Fruit fly (Drosophila melanogaster): Measurements from ENCODE around the gene Cht11.

Cht11 gene

DNA sequence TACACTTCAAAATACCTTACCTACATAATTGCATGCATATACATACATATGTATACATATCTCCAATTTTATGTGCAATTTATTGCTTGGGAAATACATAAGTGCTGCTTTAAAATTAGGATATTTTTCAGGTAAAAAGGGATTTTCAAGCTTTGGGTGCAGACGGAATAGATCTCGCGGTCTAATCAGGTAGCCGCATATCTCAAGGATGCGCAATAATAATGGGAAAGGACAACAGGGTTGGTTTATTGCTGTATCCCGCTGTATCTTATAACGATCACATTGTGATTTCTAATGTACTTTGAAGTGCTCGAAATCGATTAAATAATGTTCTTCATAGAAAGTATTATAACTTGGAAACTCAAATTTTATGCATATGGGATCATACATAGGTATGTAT is 8.4 kb upstream of the Cht11 start (continued):
- TF ChIP-seq CG1603 (tag; optimal IDR thresholded peaks at IDR 0.05): peak; percentile 3
- TF ChIP-seq Lpt (GFP tag; optimal IDR thresholded peaks at IDR 0.05): no peak
- no peak for TF ChIP-seq CG11560 (tag; IDR thresholded peaks at IDR 0.05)
- no peak for TF ChIP-seq H2.0 (GFP tag; IDR thresholded peaks at IDR 0.05)
- no peak for TF ChIP-seq CG6813 (GFP tag; optimal IDR thresholded peaks at IDR 0.05)
- TF ChIP-seq sug (tag; optimal IDR thresholded peaks at IDR 0.05): no peak
- no peak for TF ChIP-seq Sin3A (optimal IDR thresholded peaks at IDR 0.05)
- no peak for TF ChIP-seq Aef1 (GFP tag; IDR thresholded peaks at IDR 0.05)
- TF ChIP-seq CG3838 (GFP tag; optimal IDR thresholded peaks at IDR 0.05): no peak
- TF ChIP-seq Poxn (GFP tag; IDR thresholded peaks at IDR 0.05): no peak
- peak; percentile 41 for TF ChIP-seq zen (tag; optimal IDR thresholded peaks at IDR 0.05)
- TF ChIP-seq CG14441 (GFP tag; IDR thresholded peaks at IDR 0.05): no peak
- no peak for TF ChIP-seq Atf3 (GFP tag; optimal IDR thresholded peaks at IDR 0.05)
- no peak for TF ChIP-seq CG8359 (GFP tag; optimal IDR thresholded peaks at IDR 0.05; ENCODE audit: borderline replicate concordance)
- no peak for TF ChIP-seq grau (tag; optimal IDR thresholded peaks at IDR 0.05)
- TF ChIP-seq CG5245 (GFP tag; optimal IDR thresholded peaks at IDR 0.05): no peak
- TF ChIP-seq HmgD (GFP tag; optimal IDR thresholded peaks at IDR 0.05): no peak

DNA sequence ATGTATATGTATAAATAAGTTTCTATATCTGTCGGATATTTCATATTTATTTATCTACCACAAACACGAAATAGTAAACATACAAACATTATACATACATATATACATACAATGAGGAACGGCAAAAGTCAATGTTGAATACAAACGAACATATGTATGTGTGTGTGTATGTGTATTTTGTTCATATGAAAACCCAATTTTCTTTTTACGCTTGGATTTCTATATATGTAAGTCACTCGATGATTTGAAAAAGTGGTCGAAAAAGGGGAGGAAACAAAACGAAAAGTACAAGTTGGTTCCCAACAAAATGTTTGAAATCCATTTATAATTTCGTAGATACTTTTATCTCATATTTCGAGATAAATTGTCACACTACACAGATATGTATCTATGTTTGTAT is 8.0 kb upstream of the Cht11 start:
- peak in 1 of 2 experiments; percentile 74 for TF ChIP-seq tll (GFP tag; optimal IDR thresholded peaks at IDR 0.05)
- TF ChIP-seq esg (GFP tag; conservative IDR thresholded peaks at IDR 0.05): no peak
- TF ChIP-seq cg (GFP tag; optimal IDR thresholded peaks at IDR 0.05): peak; percentile 73
- peak; percentile 17 for TF ChIP-seq pros (GFP tag; optimal IDR thresholded peaks at IDR 0.05)
- no peak for TF ChIP-seq CTCF (GFP tag; optimal IDR thresholded peaks at IDR 0.05)

DNA sequence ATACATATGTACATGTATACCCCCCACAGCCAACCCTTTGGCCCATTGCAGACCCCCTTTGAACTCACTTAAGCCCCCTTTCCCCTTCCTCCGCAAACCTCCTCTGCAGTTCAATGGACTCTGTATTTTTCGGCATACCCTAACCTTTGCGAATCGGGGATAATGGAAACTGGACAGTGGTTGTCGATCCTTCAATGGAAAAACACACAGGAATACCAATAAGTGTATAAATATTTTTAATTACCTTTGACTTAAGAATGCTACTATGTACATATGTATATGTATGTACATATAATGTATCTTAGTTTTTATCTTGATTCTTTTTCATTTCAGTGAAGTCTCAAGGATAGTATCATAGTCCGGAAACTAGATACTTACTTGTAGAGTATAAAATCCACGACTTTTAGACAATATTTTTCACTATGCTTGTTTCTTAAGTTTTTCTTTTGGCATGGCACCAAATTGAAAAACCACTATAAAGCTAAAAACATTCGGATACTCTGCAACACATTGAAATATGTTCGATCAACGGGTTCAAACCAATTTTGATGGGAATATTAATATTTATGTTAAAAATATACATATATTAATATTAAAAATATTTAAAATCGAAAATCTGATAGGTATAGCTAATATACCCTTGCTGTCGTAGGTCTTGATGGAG is 7.1 kb upstream of the Cht11 start:
- TF ChIP-seq da (GFP tag; optimal IDR thresholded peaks at IDR 0.05) (no peak), ewg (GFP tag; optimal IDR thresholded peaks at IDR 0.05) (peak; percentile 42), HLH54F (GFP tag; optimal IDR thresholded peaks at IDR 0.05) (no peak), chn (GFP tag; optimal IDR thresholded peaks at IDR 0.05) (no peak), tup (GFP tag; optimal IDR thresholded peaks at IDR 0.05) (no peak), bowl (GFP tag; IDR thresholded peaks at IDR 0.05) (peak; percentile 12; the same call in 1 of the 2 replicates), Max (GFP tag; optimal IDR thresholded peaks at IDR 0.05) (peak; percentile 11), CG1233 (GFP tag; optimal IDR thresholded peaks at IDR 0.05) (peak; percentile 77), CG32772 (GFP tag; IDR thresholded peaks at IDR 0.05) (peak; percentile 68), CG1024 (GFP tag; IDR thresholded peaks at IDR 0.05) (peak; percentile 44; the same call in 1 of the 2 replicates), sima (GFP tag; optimal IDR thresholded peaks at IDR 0.05) (no peak), CG3726 (GFP tag; IDR thresholded peaks at IDR 0.05) (0 out of 3 replicates have a peak, but pooled peaks have one; percentile 7), CG30020 (tag; optimal IDR thresholded peaks at IDR 0.05) (peak; percentile 4), Gsc (GFP tag; IDR thresholded peaks at IDR 0.05) (no peak), CG8944 (GFP tag; optimal IDR thresholded peaks at IDR 0.05) (no peak), grn (GFP tag; optimal IDR thresholded peaks at IDR 0.05) (no peak), PHDP (tag; optimal IDR thresholded peaks at IDR 0.05) (peak; percentile 72), CG13424 (tag; optimal IDR thresholded peaks at IDR 0.05) (peak; percentile 75), Blimp-1 (GFP tag; optimal IDR thresholded peaks at IDR 0.05) (peak; percentile 72), CG4282 (GFP tag; optimal IDR thresholded peaks at IDR 0.05) (no peak), CG2678 (tag; optimal IDR thresholded peaks at IDR 0.05) (peak; percentile 85), cwo (GFP tag; optimal IDR thresholded peaks at IDR 0.05) (peak; percentile 41), Ptx1 (GFP tag; IDR thresholded peaks at IDR 0.05) (peak; percentile 79), sob (GFP tag; IDR thresholded peaks at IDR 0.05) (peak; percentile 82), org-1 (GFP tag; optimal IDR thresholded peaks at IDR 0.05) (peak; percentile 33), dati (GFP tag; IDR thresholded peaks at IDR 0.05) (0 out of 2 replicates have a peak, but pooled peaks have one; percentile 4), CG17385 (GFP tag; optimal IDR thresholded peaks at IDR 0.05) (peak; percentile 76), Chrac-16 (GFP tag; optimal IDR thresholded peaks at IDR 0.05) (peak; percentile 48)
